Fruit fly (Drosophila melanogaster) whole organism, wandering third instar larva: Measurements from ENCODE around the gene sip2.

Experiments
- Abd-B ChIP-seq: fragments of >200 bp; optimal IDR thresholded peaks from 2 replicates; lab custom pipeline; 2017; ENCODE audit warnings: missing biosample characterization, missing genetic modification characterization
- CG32264 ChIP-seq: fragments of 200-800 bp; sonication (Bioruptor generic); optimal IDR thresholded peaks from 2 replicates; lab custom pipeline; 2016; ENCODE audit warnings: missing biosample characterization, missing genetic modification characterization
- CG9705 ChIP-seq: fragments of 200-800 bp; sonication (Bioruptor generic); optimal IDR thresholded peaks from 2 replicates; lab custom pipeline; 2018; ENCODE audit warnings: missing biosample characterization, mild to moderate bottlenecking, missing genetic modification characterization
- CrebA ChIP-seq: fragments of 200-800 bp; sonication (Bioruptor generic); optimal IDR thresholded peaks from 2 replicates; lab custom pipeline; 2016; ENCODE audit warnings: missing biosample characterization, mild to moderate bottlenecking, missing genetic modification characterization, borderline replicate concordance
- Dfd ChIP-seq: fragments of >200 bp; optimal IDR thresholded peaks from 2 replicates; lab custom pipeline; 2017; ENCODE audit warnings: missing biosample characterization, missing genetic modification characterization
- Dif ChIP-seq: fragments of 200-275, 200-300 bp; sonication (Bioruptor generic); optimal IDR thresholded peaks from 2 replicates; lab custom pipeline; 2018; ENCODE audit warnings: missing biosample characterization, missing genetic modification characterization; ENCODE audit not compliant: partially characterized antibody
- GATAd ChIP-seq: sonication (Bioruptor generic); optimal IDR thresholded peaks from 2 replicates; lab custom pipeline; 2016; ENCODE audit warnings: missing biosample characterization, missing genetic modification characterization
- HLH106 ChIP-seq: fragments of 200-800 bp; optimal IDR thresholded peaks from 3 replicates; lab custom pipeline; 2019; ENCODE audit warnings: missing biosample characterization, mild to moderate bottlenecking, missing genetic modification characterization, moderate library complexity
- Hnf4 ChIP-seq: fragments of 200-800 bp; sonication (Bioruptor generic); optimal IDR thresholded peaks from 2 replicates; lab custom pipeline; 2016; ENCODE audit warnings: missing biosample characterization, mild to moderate bottlenecking, missing genetic modification characterization
- Hr78 ChIP-seq: fragments of >200 bp; optimal IDR thresholded peaks from 2 replicates; lab custom pipeline; 2017; ENCODE audit warnings: missing biosample characterization, missing genetic modification characterization
- Hr83 ChIP-seq: fragments of 200-300 bp; sonication (Bioruptor generic); optimal IDR thresholded peaks from 2 replicates; lab custom pipeline; 2016; ENCODE audit warnings: missing biosample characterization, mild to moderate bottlenecking, missing genetic modification characterization, moderate library complexity; ENCODE audit not compliant: poor library complexity, severe bottlenecking
- Jra ChIP-seq: sonication (Bioruptor generic); optimal IDR thresholded peaks from 2 replicates; lab custom pipeline; 2016; ENCODE audit warnings: missing biosample characterization, missing genetic modification characterization
- Mio ChIP-seq: sonication (Bioruptor generic); optimal IDR thresholded peaks from 2 replicates; lab custom pipeline; 2016; ENCODE audit warnings: missing biosample characterization, missing genetic modification characterization
- Myc ChIP-seq: fragments of >200 bp; optimal IDR thresholded peaks from 2 replicates; lab custom pipeline; 2017
- N ChIP-seq: fragments of >200 bp; optimal IDR thresholded peaks from 2 replicates; lab custom pipeline; 2018; ENCODE audit warnings: missing biosample characterization, missing external identifiers, missing genetic modification characterization
- OdsH ChIP-seq: fragments of 200-800 bp; sonication (Bioruptor generic); optimal IDR thresholded peaks from 2 replicates; lab custom pipeline; 2016; ENCODE audit warnings: missing biosample characterization, mild to moderate bottlenecking, missing genetic modification characterization
- Rel ChIP-seq, 2 experiments: fragments of 200-800 bp; sonication (Bioruptor generic) in 1 of 2; optimal IDR thresholded peaks; 2 replicates in 1 of 2; 3 replicates in 1 of 2; lab custom pipeline; 2016 to 2019; ENCODE audit warnings: mild to moderate bottlenecking in 2 of 2, missing biosample characterization in 2 of 2, missing genetic modification characterization in 2 of 2, moderate library complexity in 1 of 2
- Sp1 ChIP-seq: fragments of 200-800 bp; sonication (Bioruptor generic); optimal IDR thresholded peaks from 3 replicates; lab custom pipeline; 2019; ENCODE audit warnings: missing biosample characterization, mild to moderate bottlenecking, missing genetic modification characterization, moderate library complexity
- Vsx2 ChIP-seq: fragments of 200-300, 225-300 bp; sonication (Bioruptor generic); optimal IDR thresholded peaks from 2 replicates; lab custom pipeline; 2018; ENCODE audit warnings: missing biosample characterization, missing genetic modification characterization; ENCODE audit not compliant: partially characterized antibody
- br ChIP-seq: fragments of 200-800 bp; sonication (Bioruptor generic); optimal IDR thresholded peaks from 2 replicates; lab custom pipeline; 2016; ENCODE audit warnings: missing biosample characterization, missing genetic modification characterization
- brk ChIP-seq: fragments of 200-800 bp; sonication (Bioruptor generic); optimal IDR thresholded peaks from 2 replicates; lab custom pipeline; 2016; ENCODE audit warnings: missing biosample characterization, mild to moderate bottlenecking, missing genetic modification characterization
- dl ChIP-seq, 2 experiments: fragments of 175-275, 200-275 bp in 1 of 2; fragments of 200-275 bp in 1 of 2; sonication (Bioruptor generic); optimal IDR thresholded peaks; lab custom pipeline; 2018; ENCODE audit warnings: mild to moderate bottlenecking in 2 of 2, missing biosample characterization in 2 of 2, missing genetic modification characterization in 2 of 2, moderate library complexity in 2 of 2; ENCODE audit not compliant: partially characterized antibody in 2 of 2, insufficient read depth in 1 of 2
- dmrt93B ChIP-seq: fragments of 200-800 bp; sonication (Bioruptor generic); optimal IDR thresholded peaks from 2 replicates; lab custom pipeline; 2018; ENCODE audit warnings: missing biosample characterization, mild to moderate bottlenecking, missing genetic modification characterization
- dsf ChIP-seq: sonication (Bioruptor generic); optimal IDR thresholded peaks from 2 replicates; lab custom pipeline; 2016; ENCODE audit warnings: missing biosample characterization, missing genetic modification characterization, borderline replicate concordance
- ey ChIP-seq: fragments of 200-800 bp; sonication (Bioruptor generic); optimal IDR thresholded peaks from 2 replicates; lab custom pipeline; 2016; ENCODE audit warnings: missing biosample characterization, missing genetic modification characterization
- foxo ChIP-seq, 2 experiments: fragments of 200-800 bp; sonication (Bioruptor generic); optimal IDR thresholded peaks; 2 replicates in 1 of 2; 3 replicates in 1 of 2; lab custom pipeline; 2016 to 2017; ENCODE audit warnings: missing biosample characterization in 2 of 2, missing genetic modification characterization in 2 of 2
- fru ChIP-seq: fragments of 200-800 bp; sonication (Bioruptor generic); optimal IDR thresholded peaks from 3 replicates; lab custom pipeline; 2016; ENCODE audit warnings: missing biosample characterization, mild to moderate bottlenecking, missing genetic modification characterization
- h ChIP-seq: fragments of 200-800 bp; sonication (Bioruptor generic); optimal IDR thresholded peaks from 3 replicates; lab custom pipeline; 2016; ENCODE audit warnings: missing biosample characterization, mild to moderate bottlenecking, missing genetic modification characterization
- jim ChIP-seq: fragments of 175-275, 200-325 bp; sonication (Bioruptor generic); optimal IDR thresholded peaks from 2 replicates; lab custom pipeline; 2016; ENCODE audit warnings: missing biosample characterization, mild to moderate bottlenecking, missing genetic modification characterization
- lola ChIP-seq: fragments of >200 bp; optimal IDR thresholded peaks from 2 replicates; lab custom pipeline; 2017; ENCODE audit warnings: missing biosample characterization, missing genetic modification characterization
- pan ChIP-seq: fragments of >200 bp; optimal IDR thresholded peaks from 2 replicates; lab custom pipeline; 2017
- psq ChIP-seq: fragments of 200-800 bp; sonication (Bioruptor generic); optimal IDR thresholded peaks from 3 replicates; lab custom pipeline; 2017; ENCODE audit warnings: missing biosample characterization, mild to moderate bottlenecking, missing genetic modification characterization, moderate library complexity
- rgr ChIP-seq: fragments of 200-800 bp; sonication (Bioruptor generic); optimal IDR thresholded peaks from 3 replicates; lab custom pipeline; 2016; ENCODE audit warnings: missing biosample characterization, mild to moderate bottlenecking, missing genetic modification characterization
- sage ChIP-seq: fragments of 200-800 bp; sonication (Bioruptor generic); optimal IDR thresholded peaks from 2 replicates; lab custom pipeline; 2016; ENCODE audit warnings: missing biosample characterization, mild to moderate bottlenecking, missing genetic modification characterization
- sv ChIP-seq: fragments of 200-800 bp; sonication (Bioruptor generic); optimal IDR thresholded peaks from 3 replicates; lab custom pipeline; 2016; ENCODE audit warnings: missing biosample characterization, missing genetic modification characterization
- tai ChIP-seq: sonication (Bioruptor generic); optimal IDR thresholded peaks from 2 replicates; lab custom pipeline; 2016; ENCODE audit warnings: missing biosample characterization, missing genetic modification characterization
- usp ChIP-seq: fragments of >200 bp; optimal IDR thresholded peaks from 2 replicates; lab custom pipeline; 2017; ENCODE audit warnings: missing biosample characterization, missing genetic modification characterization
- woc ChIP-seq: sonication (Bioruptor generic); optimal IDR thresholded peaks from 2 replicates; lab custom pipeline; 2016; ENCODE audit warnings: missing biosample characterization, mild to moderate bottlenecking, missing genetic modification characterization

Gene sip2

DNA sequence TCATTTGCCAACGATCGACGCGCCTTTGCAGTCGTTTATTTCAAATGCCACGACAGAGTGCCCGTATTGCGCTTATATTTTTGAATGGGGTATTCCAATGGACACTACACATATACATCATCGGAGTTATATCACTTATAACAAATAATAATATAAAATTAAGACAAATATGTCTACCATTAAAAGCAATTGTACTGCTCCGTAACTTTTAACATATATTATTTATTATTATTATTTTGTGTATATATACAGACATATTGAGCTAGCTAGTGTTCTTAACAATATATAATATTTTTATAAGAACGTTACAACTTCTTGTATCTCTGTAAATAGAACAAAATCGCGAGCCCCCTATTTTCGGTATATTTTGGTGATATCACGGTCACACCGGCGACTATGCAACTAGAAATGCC is at the start of gene sip2, which contains the start of gene Coprox:
sip2 (minus strand) TSS at position 53 of the 413 bp plus-strand sequence.
Coprox (plus strand) TSS at position 400 of the 413 bp plus-strand sequence.
- TF ChIP-seq rgr (GFP tag; lab: Kevin White, UChicago) (peak; percentile 57), tai (no peak), CG9705 (GFP tag; lab: Kevin White, UChicago) (peak; percentile 40), Hnf4 (GFP tag; lab: Kevin White, UChicago) (no peak), Hr83 (GFP tag; lab: Kevin White, UChicago) (no peak), dsf (no peak), sage (no peak), Vsx2 (GFP tag; lab: Kevin White, UChicago) (no peak), usp (no peak), N (no peak), Mio (no peak), pan (lab: Kevin White, UChicago) (no peak), jim (GFP tag; lab: Kevin White, UChicago) (no peak), Myc (lab: Kevin White, UChicago) (peak; percentile 26), ey (GFP tag; lab: Kevin White, UChicago) (no peak), dl (GFP tag; optimal IDR thresholded peaks at IDR 0.05; lab: Kevin White, UChicago; ENCODE audit: insufficient read depth in 1 of 2, partially characterized antibody in 2 of 2) (no peak), HLH106 (tag; lab: Kevin White, UChicago) (peak; percentile 77), Dif (GFP tag; lab: Kevin White, UChicago) (no peak), Dfd (GFP tag; lab: Kevin White, UChicago) (no peak), sv (no peak), brk (no peak), br (GFP tag; lab: Kevin White, UChicago) (no peak), fru (GFP tag; lab: Kevin White, UChicago) (no peak), CG32264 (no peak), GATAd (GFP tag; lab: Kevin White, UChicago) (no peak), foxo (GFP tag; optimal IDR thresholded peaks at IDR 0.05; lab: Kevin White, UChicago) (peak in 1 of 2 experiments; percentile 46), CrebA (no peak), Abd-B (GFP tag; lab: Kevin White, UChicago) (no peak), Hr78 (GFP tag; lab: Kevin White, UChicago) (no peak), Rel (GFP tag; optimal IDR thresholded peaks at IDR 0.05; lab: Kevin White, UChicago) (no peak), Rel (tag; optimal IDR thresholded peaks at IDR 0.05; lab: Kevin White, UChicago) (peak; percentile 47), psq (peak; percentile 47), h (no peak), woc (no peak), OdsH (GFP tag; lab: Kevin White, UChicago) (peak; percentile 66), Jra (GFP tag; lab: Kevin White, UChicago) (no peak), dmrt93B (GFP tag; lab: Kevin White, UChicago) (no peak), lola (no peak), Sp1 (GFP tag; lab: Kevin White, UChicago) (peak; percentile 75)
- TF ChIP-seq, all 38 proteins: peak for 9

- no peak for TF ChIP-seq brk
- TF ChIP-seq Sp1 (GFP tag; lab: Kevin White, UChicago): no peak
- TF ChIP-seq lola: no peak
- TF ChIP-seq dmrt93B (GFP tag; lab: Kevin White, UChicago): no peak
- TF ChIP-seq usp: no peak
- TF ChIP-seq dsf: no peak
- TF ChIP-seq Rel (GFP tag; optimal IDR thresholded peaks at IDR 0.05; lab: Kevin White, UChicago): no peak
- TF ChIP-seq Rel (tag; optimal IDR thresholded peaks at IDR 0.05; lab: Kevin White, UChicago): no peak
- no peak for TF ChIP-seq ey (GFP tag; lab: Kevin White, UChicago)
- no peak for TF ChIP-seq Abd-B (GFP tag; lab: Kevin White, UChicago)
- TF ChIP-seq CrebA: no peak
- TF ChIP-seq N: no peak
- TF ChIP-seq Mio: no peak
- TF ChIP-seq rgr (GFP tag; lab: Kevin White, UChicago): no peak
- TF ChIP-seq fru (GFP tag; lab: Kevin White, UChicago): no peak
Observed at dm6 chr2L:7013157-7013556, 49.3 kb upstream of the sip2 start, which contains the start of gene CG43322. CG43322 (plus strand) TSS chr2L:7013396.

DNA sequence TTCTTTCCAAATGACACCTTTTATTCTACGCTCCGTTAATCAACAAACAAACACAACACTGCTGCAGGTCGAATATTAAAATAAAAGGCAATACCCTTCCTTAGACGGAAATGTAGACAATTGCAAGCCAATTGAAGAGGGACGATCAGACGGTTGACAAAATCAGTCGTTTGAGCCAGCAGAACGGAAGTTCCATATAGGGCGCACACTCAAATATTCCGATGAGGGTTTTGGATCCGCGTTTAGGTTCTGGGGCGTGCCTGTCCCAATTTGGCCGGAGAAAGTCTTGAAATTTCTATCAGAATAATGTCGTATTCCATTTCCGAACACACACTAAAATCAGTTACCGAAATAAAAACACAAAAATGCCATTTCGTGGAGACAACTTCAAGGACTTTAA is 48.1 kb upstream of the sip2 start, which contains the start of gene CG43321:
CG43321 (plus strand) TSS at position 301 of the 400 bp plus-strand sequence.
- TF ChIP-seq HLH106 (tag; lab: Kevin White, UChicago) (no peak), jim (GFP tag; lab: Kevin White, UChicago) (no peak), sv (no peak), ey (GFP tag; lab: Kevin White, UChicago) (no peak), rgr (GFP tag; lab: Kevin White, UChicago) (no peak), Abd-B (GFP tag; lab: Kevin White, UChicago) (no peak), Mio (no peak), Rel (GFP tag; optimal IDR thresholded peaks at IDR 0.05; lab: Kevin White, UChicago) (no peak), Rel (tag; optimal IDR thresholded peaks at IDR 0.05; lab: Kevin White, UChicago) (no peak), CG9705 (GFP tag; lab: Kevin White, UChicago) (no peak), pan (lab: Kevin White, UChicago) (no peak), fru (GFP tag; lab: Kevin White, UChicago) (no peak), usp (no peak), CrebA (no peak), lola (no peak), psq (no peak), Hr83 (GFP tag; lab: Kevin White, UChicago) (no peak), OdsH (GFP tag; lab: Kevin White, UChicago) (no peak)
